Fruit fly (Drosophila melanogaster): Measurements from ENCODE around the gene Stt3B.
A peak's percentile ranks its signal among the peaks of the same experiment; 100 is the strongest.

Gene Stt3B

dm6 chr3R:25069569-25069968 lies at the start of gene Stt3B, which contains the start of gene CG11839:
Gene Stt3B (minus strand): TSS chr3R:25069637.
Gene CG11839 (plus strand): TSS chr3R:25069927.
- TF ChIP-seq CG8478 (optimal IDR thresholded peaks at IDR 0.05): no peak
- TF ChIP-seq psq (optimal IDR thresholded peaks at IDR 0.05): no peak
- no peak for TF ChIP-seq usp (GFP tag; optimal IDR thresholded peaks at IDR 0.05)
- TF ChIP-seq Dll (optimal IDR thresholded peaks at IDR 0.05): no peak

dm6 chr3R:25112466-25112939 lies 43.1 kb upstream of the Stt3B start, which contains the start of gene Nepl16:
Gene Nepl16 (minus strand): TSS chr3R:25112516.
- TF ChIP-seq Dll (optimal IDR thresholded peaks at IDR 0.05) (no peak), usp (GFP tag; optimal IDR thresholded peaks at IDR 0.05) (no peak), pan (optimal IDR thresholded peaks at IDR 0.05) (no peak), psq (optimal IDR thresholded peaks at IDR 0.05) (no peak), CG8478 (optimal IDR thresholded peaks at IDR 0.05) (no peak), EcR (GFP tag; optimal IDR thresholded peaks at IDR 0.05) (no peak)

DNA sequence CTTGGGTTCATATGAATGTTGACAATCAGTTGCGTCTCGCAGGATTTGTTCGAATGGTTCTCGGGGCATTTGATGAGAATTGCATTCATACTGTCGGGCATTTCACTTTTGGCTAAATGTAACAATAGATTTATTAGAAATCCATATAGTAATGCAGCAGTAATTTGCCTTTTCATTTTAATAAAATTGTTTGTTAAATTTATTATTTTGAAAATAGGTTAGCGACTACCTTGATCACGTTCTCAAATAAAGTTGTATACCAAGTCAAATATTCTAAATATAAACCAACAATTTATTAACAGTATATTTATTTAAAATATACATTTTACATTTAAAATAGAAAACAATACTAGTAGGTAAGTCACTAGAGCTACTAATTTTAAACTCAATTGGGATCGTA lies 39.5 kb upstream of the Stt3B start, which contains the start of gene CG34027:
Gene CG34027, minus strand, starts transcription at position 101 of the 400 bp plus-strand sequence.
- no peak for TF ChIP-seq Dll (optimal IDR thresholded peaks at IDR 0.05)
- TF ChIP-seq usp (GFP tag; optimal IDR thresholded peaks at IDR 0.05): no peak
- no peak for TF ChIP-seq pan (optimal IDR thresholded peaks at IDR 0.05)
- TF ChIP-seq psq (optimal IDR thresholded peaks at IDR 0.05): no peak

dm6 chr3R:25102253-25102652 lies 32.8 kb upstream of the Stt3B start, which contains the start of gene CG45095:
Gene CG45095 (plus strand): TSS chr3R:25102553.
- TF ChIP-seq EcR (GFP tag; optimal IDR thresholded peaks at IDR 0.05): no peak
- no peak for TF ChIP-seq Dll (optimal IDR thresholded peaks at IDR 0.05)
- no peak for TF ChIP-seq CG8478 (optimal IDR thresholded peaks at IDR 0.05)
- no peak for TF ChIP-seq usp (GFP tag; optimal IDR thresholded peaks at IDR 0.05)
- TF ChIP-seq psq (optimal IDR thresholded peaks at IDR 0.05): no peak
- TF ChIP-seq pan (optimal IDR thresholded peaks at IDR 0.05): no peak

dm6 chr3R:25097486-25097885 lies 28.0 kb upstream of the Stt3B start, which contains the start of the genes CG33095 and CG33096:
Gene CG33095 (plus strand): TSS chr3R:25097672.
Gene CG33096 (plus strand): TSS chr3R:25097672.
- TF ChIP-seq EcR (GFP tag; optimal IDR thresholded peaks at IDR 0.05) (peak in 1 of 2 experiments; percentile 2), usp (GFP tag; optimal IDR thresholded peaks at IDR 0.05) (no peak)

DNA sequence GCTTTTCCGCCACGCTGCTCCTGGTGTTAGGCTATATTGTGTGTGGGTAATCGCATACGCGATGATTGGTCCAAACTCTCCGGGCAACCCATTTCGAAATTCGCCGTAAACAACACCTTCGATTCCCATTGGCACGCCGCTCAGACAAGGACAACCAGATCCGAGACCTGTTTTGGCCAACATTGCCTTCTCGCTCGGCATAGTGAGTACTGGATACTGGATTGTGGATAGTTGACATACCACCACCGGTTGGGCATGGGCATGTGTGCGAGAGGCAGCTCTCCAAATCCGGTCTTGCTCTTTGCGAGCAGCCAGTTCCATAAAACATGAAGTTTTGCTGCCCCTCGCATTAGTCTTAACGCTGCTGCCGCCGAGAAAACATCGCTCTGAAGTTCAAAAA lies 25.2 kb upstream of the Stt3B start, which contains the start of gene fd96Cb:
Gene fd96Cb, plus strand, starts transcription at position 374 of the 400 bp plus-strand sequence.
- TF ChIP-seq Dll (optimal IDR thresholded peaks at IDR 0.05) (no peak), CG8478 (optimal IDR thresholded peaks at IDR 0.05) (peak; percentile 38)

DNA sequence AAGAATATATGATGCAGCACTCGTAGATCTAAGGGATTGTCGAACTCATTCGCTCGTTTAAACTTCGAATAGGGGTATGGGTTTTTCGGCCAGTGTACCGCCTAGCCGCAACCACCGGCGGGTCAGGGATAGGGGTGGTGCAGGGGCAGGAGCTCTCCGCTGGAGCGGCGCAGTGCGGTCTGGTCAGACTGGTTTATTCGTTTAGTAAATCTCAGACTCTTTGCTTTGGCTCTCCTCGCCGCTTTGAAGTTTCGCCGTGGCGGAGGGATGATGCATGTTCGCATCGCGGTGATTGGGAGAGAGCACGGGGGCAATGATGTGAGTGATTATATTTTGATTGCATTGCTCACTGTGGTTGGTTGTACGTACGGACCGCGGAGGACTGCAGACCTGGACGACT lies 12.9 kb upstream of the Stt3B start, which contains the start of gene fd96Ca:
Gene fd96Ca, plus strand, starts transcription at position 337 of the 400 bp plus-strand sequence.
- TF ChIP-seq pan (optimal IDR thresholded peaks at IDR 0.05) (no peak), psq (optimal IDR thresholded peaks at IDR 0.05) (no peak), Dll (optimal IDR thresholded peaks at IDR 0.05) (peak; percentile 82), EcR (GFP tag; optimal IDR thresholded peaks at IDR 0.05) (no peak), CG8478 (optimal IDR thresholded peaks at IDR 0.05) (no peak), usp (GFP tag; optimal IDR thresholded peaks at IDR 0.05) (no peak)

dm6 chr3R:25080446-25080845 lies 11.0 kb upstream of the Stt3B start:
- no peak for TF ChIP-seq EcR (GFP tag; optimal IDR thresholded peaks at IDR 0.05)
- TF ChIP-seq CG8478 (optimal IDR thresholded peaks at IDR 0.05): peak; percentile 54

- TF ChIP-seq usp (GFP tag; optimal IDR thresholded peaks at IDR 0.05) (no peak), pan (optimal IDR thresholded peaks at IDR 0.05) (no peak), EcR (GFP tag; optimal IDR thresholded peaks at IDR 0.05) (no peak), Dll (optimal IDR thresholded peaks at IDR 0.05) (no peak), psq (optimal IDR thresholded peaks at IDR 0.05) (no peak), CG8478 (optimal IDR thresholded peaks at IDR 0.05) (no peak)
Measured at dm6 chr3R:25078665-25079064, 9.2 kb upstream of the Stt3B start.

DNA sequence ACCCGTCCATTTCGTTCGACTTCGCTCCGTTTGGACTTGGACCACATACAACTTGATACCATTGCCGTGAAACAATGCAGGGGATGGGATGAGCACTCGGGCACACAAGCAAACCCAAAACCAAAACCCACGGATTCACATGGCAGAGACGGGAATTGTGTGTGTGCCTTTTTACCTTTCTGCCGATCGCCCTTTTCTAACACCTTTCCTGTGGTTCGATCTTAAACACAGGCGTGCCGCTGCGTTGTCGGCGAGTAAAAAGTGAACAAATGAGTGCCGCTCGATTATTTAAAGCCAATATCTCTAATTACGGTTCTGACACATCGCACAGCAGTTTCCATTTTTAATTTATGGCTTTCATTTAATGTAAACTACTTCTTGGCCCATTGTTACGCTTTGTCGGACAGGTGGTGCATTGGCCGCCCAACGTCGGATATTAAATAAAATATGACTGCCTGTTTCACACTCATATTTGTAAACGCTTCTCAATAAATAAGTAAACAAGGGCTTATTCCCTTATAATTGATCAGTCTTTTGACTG lies 7.9 kb upstream of the Stt3B start:
- TF ChIP-seq EcR (GFP tag; optimal IDR thresholded peaks at IDR 0.05): no peak
- TF ChIP-seq pan (optimal IDR thresholded peaks at IDR 0.05): no peak
- TF ChIP-seq psq (optimal IDR thresholded peaks at IDR 0.05): no peak
- TF ChIP-seq Dll (optimal IDR thresholded peaks at IDR 0.05): no peak
- no peak for TF ChIP-seq usp (GFP tag; optimal IDR thresholded peaks at IDR 0.05)
- TF ChIP-seq CG8478 (optimal IDR thresholded peaks at IDR 0.05): no peak

DNA sequence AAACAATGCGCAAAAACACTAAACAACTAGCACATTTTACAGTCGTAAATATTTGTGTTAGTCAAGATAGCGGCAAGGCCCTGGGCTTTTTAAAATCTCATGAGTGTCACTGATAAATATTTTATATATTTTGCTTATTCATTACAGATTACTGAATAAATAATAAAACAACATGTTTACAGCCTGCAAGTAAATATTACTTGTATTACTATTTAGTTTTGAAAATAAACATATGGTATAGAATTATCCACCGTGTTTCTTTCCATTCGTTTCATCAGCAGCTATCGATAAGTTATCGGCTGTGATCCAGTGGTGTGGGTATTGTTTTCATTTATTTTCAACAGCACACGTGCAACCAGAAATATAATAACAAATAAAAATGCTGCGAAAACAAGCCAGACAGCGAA lies 5.1 kb upstream of the Stt3B start, which contains the start of the genes shams and CG11920:
Gene shams, minus strand, starts transcription at position 50 of the 407 bp plus-strand sequence.
Gene CG11920, plus strand, starts transcription at position 320 of the 407 bp plus-strand sequence.
- TF ChIP-seq EcR (GFP tag; optimal IDR thresholded peaks at IDR 0.05) (no peak), pan (optimal IDR thresholded peaks at IDR 0.05) (no peak), psq (optimal IDR thresholded peaks at IDR 0.05) (no peak), Dll (optimal IDR thresholded peaks at IDR 0.05) (no peak), usp (GFP tag; optimal IDR thresholded peaks at IDR 0.05) (no peak), CG8478 (optimal IDR thresholded peaks at IDR 0.05) (no peak)

dm6 chr3R:25070871-25071270 lies 1.4 kb upstream of the Stt3B start, which contains the start of gene CG11836:
Gene CG11836 (plus strand): TSS chr3R:25071126.
- TF ChIP-seq psq (optimal IDR thresholded peaks at IDR 0.05) (no peak), CG8478 (optimal IDR thresholded peaks at IDR 0.05) (no peak), usp (GFP tag; optimal IDR thresholded peaks at IDR 0.05) (no peak), pan (optimal IDR thresholded peaks at IDR 0.05) (no peak), EcR (GFP tag; optimal IDR thresholded peaks at IDR 0.05) (no peak), Dll (optimal IDR thresholded peaks at IDR 0.05) (no peak)

dm6 chr3R:25066856-25067255 lies 2.6 kb downstream of the Stt3B start:
- no peak for TF ChIP-seq Dll (optimal IDR thresholded peaks at IDR 0.05)
- no peak for TF ChIP-seq pan (optimal IDR thresholded peaks at IDR 0.05)
- no peak for TF ChIP-seq usp (GFP tag; optimal IDR thresholded peaks at IDR 0.05)

Data from whole organism.